Worm (Caenorhabditis elegans): ENCODE measurements around the gene pes-8.

Gene pes-8

DNA sequence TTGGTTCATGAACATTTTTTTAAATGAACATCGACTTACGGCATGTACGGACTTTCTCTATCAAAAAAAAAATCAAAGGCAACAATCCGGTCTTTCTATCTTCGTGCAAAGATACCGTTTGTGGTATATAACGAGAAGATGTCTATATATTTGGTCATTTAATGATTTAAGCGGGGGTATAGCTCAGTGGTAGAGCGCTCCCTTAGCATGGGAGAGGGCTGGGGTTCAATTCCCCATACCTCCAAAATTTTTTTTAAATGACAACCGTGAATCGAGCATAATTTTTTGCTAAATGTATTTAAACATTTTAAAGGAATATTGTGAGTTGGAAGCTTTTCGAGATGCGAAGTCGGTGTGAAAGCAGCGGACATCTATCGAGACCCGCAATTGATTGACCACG, 12.9 kb upstream of the pes-8 start:
- TF ChIP-seq mef-2 (tag; optimal IDR thresholded peaks at IDR 0.05) = no peak
- TF ChIP-seq lin-35 (GFP tag; optimal IDR thresholded peaks at IDR 0.05) = peak in 1 of 2 experiments; percentile 3
- no peak for TF ChIP-seq hlh-4 (tag; optimal IDR thresholded peaks at IDR 0.05)
- no peak for TF ChIP-seq mep-1 (tag; optimal IDR thresholded peaks at IDR 0.05)
- TF ChIP-seq elt-3 (tag; optimal IDR thresholded peaks at IDR 0.05) = no peak
- TF ChIP-seq blmp-1 (tag; optimal IDR thresholded peaks at IDR 0.05) = no peak
- TF ChIP-seq zag-1 (tag; optimal IDR thresholded peaks at IDR 0.05) = no peak
- peak; percentile 23 for TF ChIP-seq nhr-90 (tag; optimal IDR thresholded peaks at IDR 0.05; ENCODE audit: poor library complexity)
- no peak for TF ChIP-seq ceh-8 (GFP tag; optimal IDR thresholded peaks at IDR 0.05)
- no peak for TF ChIP-seq isw-1 (GFP tag; IDR thresholded peaks at IDR 0.05)
- TF ChIP-seq nhr-20 (tag; optimal IDR thresholded peaks at IDR 0.05) = no peak
- TF ChIP-seq ces-1 (GFP tag; optimal IDR thresholded peaks at IDR 0.05) = no peak
- no peak for TF ChIP-seq F16B12.6 (tag; optimal IDR thresholded peaks at IDR 0.05)

DNA sequence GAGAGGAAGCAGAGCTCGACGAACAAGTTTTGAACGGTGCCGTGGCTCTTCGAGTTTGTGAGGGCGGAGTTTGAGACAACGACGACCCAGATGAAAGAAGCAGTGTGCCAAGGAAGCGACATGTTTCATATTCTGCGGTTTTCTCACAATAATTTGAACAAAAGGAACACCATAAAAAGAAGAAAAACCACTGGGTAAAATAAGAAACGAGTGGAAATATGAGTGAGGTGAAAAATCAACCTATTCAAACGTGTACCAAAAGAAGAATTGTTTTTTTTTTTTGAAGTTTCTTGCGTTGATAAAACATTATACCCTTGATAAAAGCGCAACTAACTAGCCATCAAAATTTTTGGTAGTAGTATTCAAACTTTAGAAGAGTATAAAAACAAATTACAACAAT, 9.5 kb upstream of the pes-8 start, which contains the start of gene lgc-4:
Gene lgc-4 (minus strand): TSS at position 101 of the 400 bp plus-strand sequence.
- TF ChIP-seq nhr-12 (tag; optimal IDR thresholded peaks at IDR 0.05) = no peak
- no peak for TF ChIP-seq zip-4 (GFP tag; optimal IDR thresholded peaks at IDR 0.05)

DNA sequence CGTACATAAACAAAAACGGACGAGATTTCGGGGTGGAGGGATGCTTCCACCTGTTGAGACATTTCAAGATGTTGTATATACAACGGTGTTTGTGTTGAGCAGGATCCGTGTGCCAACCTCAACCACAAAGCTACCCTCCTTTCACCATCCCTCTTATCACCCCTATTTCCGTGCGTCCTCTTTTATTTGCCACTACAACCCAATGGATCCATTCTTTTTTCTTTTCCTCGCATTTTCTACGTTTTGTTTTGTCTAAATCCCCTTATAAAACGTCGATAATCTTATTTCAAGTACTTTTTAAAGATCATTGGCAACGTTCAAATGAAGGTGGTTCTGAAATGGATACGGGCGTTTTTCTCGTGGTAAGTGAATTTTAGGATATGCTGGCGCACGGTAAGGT, 8.3 kb upstream of the pes-8 start, which contains the start of gene gpa-12:
Gene gpa-12 (plus strand): TSS at position 301 of the 400 bp plus-strand sequence.
- TF ChIP-seq sup-37 (GFP tag; optimal IDR thresholded peaks at IDR 0.05) (no peak), vab-15 (tag; optimal IDR thresholded peaks at IDR 0.05) (no peak), ceh-88 (GFP tag; IDR thresholded peaks at IDR 0.05) (no peak), egl-27 (tag; optimal IDR thresholded peaks at IDR 0.05) (no peak), pax-3 (tag; optimal IDR thresholded peaks at IDR 0.05) (no peak), lin-35 (GFP tag; optimal IDR thresholded peaks at IDR 0.05) (no peak), aly-2 (tag; optimal IDR thresholded peaks at IDR 0.05) (no peak), C16A3.4 (tag; optimal IDR thresholded peaks at IDR 0.05) (no peak), hpl-2 (GFP tag; optimal IDR thresholded peaks at IDR 0.05) (no peak), tbx-2 (tag; optimal IDR thresholded peaks at IDR 0.05) (no peak), nhr-90 (tag; optimal IDR thresholded peaks at IDR 0.05; ENCODE audit: poor library complexity) (no peak), nhr-237 (tag; optimal IDR thresholded peaks at IDR 0.05) (no peak), snu-23 (GFP tag; optimal IDR thresholded peaks at IDR 0.05) (no peak)

DNA sequence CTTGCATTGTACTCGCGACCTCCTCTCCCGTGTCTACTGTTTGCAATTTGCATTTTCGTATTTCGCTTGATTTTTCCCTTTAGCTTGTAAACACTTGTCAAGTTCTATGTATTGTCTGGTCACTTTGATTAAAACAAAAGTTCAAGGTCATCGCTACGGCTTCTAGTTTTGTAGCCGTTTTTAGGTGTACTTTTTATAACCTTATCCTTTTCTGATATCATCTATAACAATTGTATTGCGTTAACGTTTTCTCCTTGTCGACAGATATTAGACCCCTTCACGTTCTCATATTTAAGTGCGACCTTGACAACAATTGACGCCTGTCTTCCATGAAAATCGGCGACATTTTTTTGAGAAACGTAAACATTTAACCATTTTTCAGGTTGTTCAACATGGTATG, 5.0 kb upstream of the pes-8 start:
- no peak for TF ChIP-seq ceh-90 (tag; optimal IDR thresholded peaks at IDR 0.05)
- no peak for TF ChIP-seq C16A3.4 (tag; optimal IDR thresholded peaks at IDR 0.05)
- TF ChIP-seq nhr-84 (tag; optimal IDR thresholded peaks at IDR 0.05) = no peak
- TF ChIP-seq F16B12.6 (tag; optimal IDR thresholded peaks at IDR 0.05) = no peak
- no peak for TF ChIP-seq sox-4 (tag; optimal IDR thresholded peaks at IDR 0.05)
- no peak for TF ChIP-seq unc-30 (tag; optimal IDR thresholded peaks at IDR 0.05)
- peak; percentile 90 for TF ChIP-seq nhr-85 (tag)
- peak; percentile 46 for TF ChIP-seq lin-14 (GFP tag; optimal IDR thresholded peaks at IDR 0.05)
- peak; percentile 23 for TF ChIP-seq nhr-20 (tag; optimal IDR thresholded peaks at IDR 0.05)
- no peak for TF ChIP-seq nhr-237 (tag; optimal IDR thresholded peaks at IDR 0.05)
- TF ChIP-seq pqm-1 (tag; optimal IDR thresholded peaks at IDR 0.05) = no peak
- TF ChIP-seq pag-3 (tag; optimal IDR thresholded peaks at IDR 0.05; ENCODE audit: borderline replicate concordance, insufficient read depth) = no peak
- peak; percentile 14 for TF ChIP-seq blmp-1 (tag; optimal IDR thresholded peaks at IDR 0.05)
- TF ChIP-seq ama-1 (optimal IDR thresholded peaks at IDR 0.05) = no peak
- no peak for TF ChIP-seq hlh-17 (GFP tag; optimal IDR thresholded peaks at IDR 0.05; ENCODE audit: borderline replicate concordance)
- peak in 4 of 6 experiments; percentile 28 to 63 (median 59) for TF ChIP-seq elt-3 (tag; optimal IDR thresholded peaks at IDR 0.05)
- TF ChIP-seq egl-27 (tag; optimal IDR thresholded peaks at IDR 0.05) = no peak
- TF ChIP-seq ets-5 (GFP tag; IDR thresholded peaks at IDR 0.05) = no peak
- no peak for TF ChIP-seq lir-3 (tag; optimal IDR thresholded peaks at IDR 0.05; ENCODE audit: poor library complexity)
- no peak for TF ChIP-seq sptf-1 (tag; optimal IDR thresholded peaks at IDR 0.05)
- no peak for TF ChIP-seq efl-1 (optimal IDR thresholded peaks at IDR 0.05)
- TF ChIP-seq efl-1 (GFP tag; optimal IDR thresholded peaks at IDR 0.05 in 1 of 2) = no peak
- no peak for TF ChIP-seq pax-3 (tag; optimal IDR thresholded peaks at IDR 0.05)
- TF ChIP-seq mab-9 (GFP tag; IDR thresholded peaks at IDR 0.05) = no peak
- TF ChIP-seq nhr-11 (tag; optimal IDR thresholded peaks at IDR 0.05) = no peak
- no peak for TF ChIP-seq unc-62 (GFP tag; optimal IDR thresholded peaks at IDR 0.05)
- peak; percentile 9 for TF ChIP-seq snu-23 (GFP tag; optimal IDR thresholded peaks at IDR 0.05)
- peak; percentile 45 for TF ChIP-seq nhr-71 (tag; optimal IDR thresholded peaks at IDR 0.05)
- 0 out of 2 replicates have a peak, but pooled peaks have one; percentile 19 for TF ChIP-seq nhr-19 (GFP tag; conservative IDR thresholded peaks at IDR 0.05)
- no peak for TF ChIP-seq ceh-63 (GFP tag; optimal IDR thresholded peaks at IDR 0.05)
- TF ChIP-seq isw-1 (GFP tag; IDR thresholded peaks at IDR 0.05) = no peak
- no peak for TF ChIP-seq mep-1 (tag; optimal IDR thresholded peaks at IDR 0.05)

Measured in whole organism, L1 larva.